Worm (Caenorhabditis elegans): ENCODE data around the gene C04C3.14.

- TF ChIP-seq mls-2 (tag; optimal IDR thresholded peaks at IDR 0.05) (no peak), elt-1 (tag; optimal IDR thresholded peaks at IDR 0.05; ENCODE audit: borderline replicate concordance, insufficient read depth) (no peak), nhr-28 (tag; optimal IDR thresholded peaks at IDR 0.05) (no peak), nhr-76 (tag; optimal IDR thresholded peaks at IDR 0.05) (no peak), pha-4 (tag; optimal IDR thresholded peaks at IDR 0.05) (no peak), ztf-11 (tag; optimal IDR thresholded peaks at IDR 0.05) (no peak), elt-3 (tag; optimal IDR thresholded peaks at IDR 0.05) (no peak), nhr-237 (tag; optimal IDR thresholded peaks at IDR 0.05) (no peak), unc-62 (GFP tag; optimal IDR thresholded peaks at IDR 0.05) (no peak)
These were observed at the start of gene C04C3.14 for ce11 chrIV:3395581-3395980.
